Fruit fly (Drosophila melanogaster) whole organism, embryonic: ENCODE data around the gene MTF-1.

Experiments
- Abd-B ChIP-seq: fragments of 200-800 bp; sonication (Bioruptor generic); optimal IDR thresholded peaks from 2 replicates; lab custom pipeline; 2018; ENCODE audit warnings: missing biosample characterization, mild to moderate bottlenecking, missing genetic modification characterization, moderate library complexity
- B-H2 ChIP-seq: fragments of 200-800 bp; sonication (Bioruptor generic); optimal IDR thresholded peaks from 2 replicates; lab custom pipeline; 2018; ENCODE audit warnings: missing biosample characterization, mild to moderate bottlenecking, missing genetic modification characterization
- CG10274 ChIP-seq: fragments of 200-800 bp; sonication (Bioruptor generic); optimal IDR thresholded peaks from 3 replicates; lab custom pipeline; 2017; ENCODE audit warnings: missing biosample characterization, mild to moderate bottlenecking, missing genetic modification characterization
- CG11093 ChIP-seq: fragments of 200-800 bp; sonication (Bioruptor generic); IDR thresholded peaks from 3 replicates; pipeline ENCODE4 v1.3.6; 2022; ENCODE audit warnings: missing biosample characterization, missing genetic modification characterization
- CG12659 ChIP-seq: fragments of 200-800 bp; sonication (Bioruptor generic); optimal IDR thresholded peaks from 3 replicates; lab custom pipeline; 2017; ENCODE audit warnings: mild to moderate bottlenecking, missing biosample characterization, missing genetic modification reagents, missing genetic modification characterization
- CG1647 ChIP-seq: fragments of 200-800 bp; sonication (Bioruptor generic); optimal IDR thresholded peaks from 3 replicates; lab custom pipeline; 2016; ENCODE audit warnings: missing biosample characterization, missing genetic modification characterization
- CG17359 ChIP-seq: fragments of 200-800 bp; sonication (Bioruptor generic); optimal IDR thresholded peaks from 3 replicates; lab custom pipeline; 2018; ENCODE audit warnings: missing biosample characterization, mild to moderate bottlenecking, missing genetic modification characterization, moderate library complexity
- CG30020 ChIP-seq: fragments of 200-800 bp; optimal IDR thresholded peaks from 2 replicates; lab custom pipeline; 2019; ENCODE audit warnings: missing biosample characterization, mild to moderate bottlenecking, missing genetic modification characterization, moderate library complexity
- CG32532 ChIP-seq: fragments of 200-800 bp; sonication (Bioruptor generic); IDR thresholded peaks from 2 replicates; pipeline ENCODE4 v1.3.6; 2022; ENCODE audit warnings: missing biosample characterization, missing genetic modification characterization
- CG4282 ChIP-seq: fragments of 200-800 bp; sonication (Bioruptor generic); optimal IDR thresholded peaks from 2 replicates; lab custom pipeline; 2016; ENCODE audit warnings: missing biosample characterization, missing genetic modification characterization
- CG4360 ChIP-seq: fragments of 200-800 bp; sonication (Bioruptor generic); IDR thresholded peaks from 2 replicates; pipeline ENCODE4 v1.3.6; 2022; ENCODE audit warnings: missing biosample characterization, missing genetic modification characterization
- CG43689 ChIP-seq: fragments of 200-800 bp; sonication (Bioruptor generic); IDR thresholded peaks from 2 replicates; pipeline ENCODE4 v1.3.6; 2022; ENCODE audit warnings: missing biosample characterization, missing genetic modification characterization
- CG4707 ChIP-seq: fragments of 200-800 bp; sonication (Bioruptor generic); optimal IDR thresholded peaks from 2 replicates; lab custom pipeline; 2018; ENCODE audit warnings: missing biosample characterization, mild to moderate bottlenecking, missing genetic modification characterization, moderate library complexity
- CG5180 ChIP-seq: fragments of 200-800 bp; sonication (Bioruptor generic); optimal IDR thresholded peaks from 3 replicates; lab custom pipeline; 2017; ENCODE audit warnings: missing biosample characterization, missing genetic modification characterization, mild to moderate bottlenecking, moderate library complexity, missing genetic modification reagents
- CG7556 ChIP-seq: fragments of 200-800 bp; sonication (Bioruptor generic); optimal IDR thresholded peaks from 2 replicates; lab custom pipeline; 2017; ENCODE audit warnings: missing biosample characterization, mild to moderate bottlenecking, missing genetic modification characterization
- CG8290 ChIP-seq, 3 experiments: fragments of 200-800 bp; sonication (Bioruptor generic); optimal IDR thresholded peaks; 2 replicates each; lab custom pipeline; 2016 to 2019; ENCODE audit warnings: missing biosample characterization in 3 of 3, missing genetic modification characterization in 3 of 3, mild to moderate bottlenecking in 2 of 3, moderate library complexity in 1 of 3
- CG8359 ChIP-seq: fragments of 200-800 bp; sonication (Bioruptor generic); optimal IDR thresholded peaks from 2 replicates; lab custom pipeline; 2017; ENCODE audit warnings: missing biosample characterization, mild to moderate bottlenecking, missing genetic modification characterization, borderline replicate concordance
- CkIIα-i1 ChIP-seq: fragments of 200-800 bp; sonication (Bioruptor generic); IDR thresholded peaks from 2 replicates; pipeline ENCODE4 v1.3.6; 2022; ENCODE audit warnings: missing biosample characterization, missing genetic modification characterization
- D19A ChIP-seq: fragments of 200-800 bp; optimal IDR thresholded peaks from 3 replicates; lab custom pipeline; 2019; ENCODE audit warnings: missing biosample characterization, mild to moderate bottlenecking, missing genetic modification characterization, moderate library complexity
- Deaf1 ChIP-seq: fragments of 200-800 bp; optimal IDR thresholded peaks from 3 replicates; lab custom pipeline; 2019; ENCODE audit warnings: missing biosample characterization, mild to moderate bottlenecking, missing genetic modification characterization, moderate library complexity
- Doc2 ChIP-seq: fragments of 200-800 bp; sonication (Bioruptor generic); IDR thresholded peaks from 2 replicates; pipeline ENCODE4 v1.3.6; 2022; ENCODE audit warnings: missing biosample characterization, missing genetic modification characterization
- Drgx ChIP-seq: fragments of 200-800 bp; sonication (Bioruptor generic); IDR thresholded peaks from 2 replicates; pipeline ENCODE4 v1.3.6; 2022; ENCODE audit warnings: missing biosample characterization, missing genetic modification characterization
- Elba2 ChIP-seq: fragments of 200-800 bp; sonication (Bioruptor generic); optimal IDR thresholded peaks from 3 replicates; lab custom pipeline; 2016; ENCODE audit warnings: missing biosample characterization, missing genetic modification characterization
- HLH54F ChIP-seq: fragments of 200-800 bp; sonication (Bioruptor generic); optimal IDR thresholded peaks from 3 replicates; lab custom pipeline; 2016; ENCODE audit warnings: missing biosample characterization, missing genetic modification characterization
- Med ChIP-seq: fragments of 200-800 bp; sonication (Bioruptor generic); peaks from one replicate; lab custom pipeline; 2016; ENCODE audit warnings: missing biosample characterization, missing genetic modification characterization, mild to moderate bottlenecking, inconsistent platforms, moderate library complexity
- Meics ChIP-seq: fragments of 200-800 bp; sonication (Bioruptor generic); optimal IDR thresholded peaks from 2 replicates; lab custom pipeline; 2017; ENCODE audit warnings: missing biosample characterization, mild to moderate bottlenecking, missing genetic modification characterization
- NFAT ChIP-seq: fragments of 200-800 bp; sonication (Bioruptor generic); IDR thresholded peaks from 2 replicates; pipeline ENCODE4 v1.3.6; 2022; ENCODE audit warnings: missing biosample characterization, missing genetic modification characterization
- Stat92E ChIP-seq, 3 experiments: fragments of >200 bp in 2 of 3; fragments of 200-800 bp in 1 of 3; sonication (Bioruptor generic) in 1 of 3; optimal IDR thresholded peaks; 2 replicates each; lab custom pipeline; 2017 to 2019; ENCODE audit warnings: missing biosample characterization in 3 of 3, missing genetic modification characterization in 3 of 3, mild to moderate bottlenecking in 1 of 3, moderate library complexity in 1 of 3
- Usf ChIP-seq: fragments of 200-800 bp; sonication (Bioruptor generic); optimal IDR thresholded peaks from 2 replicates; lab custom pipeline; 2017; ENCODE audit warnings: missing genotype, missing biosample characterization, missing genetic modification characterization
- Xbp1 ChIP-seq: fragments of 200-800 bp; sonication (Bioruptor generic); optimal IDR thresholded peaks from 3 replicates; lab custom pipeline; 2016; ENCODE audit warnings: missing biosample characterization, mild to moderate bottlenecking, missing genetic modification characterization
- YL-1 ChIP-seq: fragments of 200-800 bp; sonication (Bioruptor generic); optimal IDR thresholded peaks from 3 replicates; lab custom pipeline; 2017; ENCODE audit warnings: missing biosample characterization, mild to moderate bottlenecking, missing genetic modification characterization
- amos ChIP-seq: fragments of 200-800 bp; sonication (Bioruptor generic); IDR thresholded peaks from 2 replicates; pipeline ENCODE4 v1.3.6; 2022; ENCODE audit warnings: missing biosample characterization, missing genetic modification characterization; ENCODE audit not compliant: partially characterized antibody
- aop ChIP-seq: fragments of 200-800 bp; sonication (Bioruptor generic); IDR thresholded peaks from 2 replicates; pipeline ENCODE4 v1.3.6; 2022; ENCODE audit warnings: missing biosample characterization, missing genetic modification characterization
- ase ChIP-seq: fragments of 200-800 bp; sonication (Bioruptor generic); IDR thresholded peaks from 3 replicates; pipeline ENCODE4 v1.3.6; 2022; ENCODE audit warnings: missing biosample characterization, missing genetic modification characterization
- bbx ChIP-seq: fragments of 200-800 bp; sonication (Bioruptor generic); IDR thresholded peaks from 2 replicates; pipeline ENCODE4 v1.3.6; 2022; ENCODE audit warnings: missing biosample characterization, missing genetic modification characterization; ENCODE audit not compliant: partially characterized antibody
- bowl ChIP-seq: fragments of 200-800 bp; sonication (Bioruptor generic); IDR thresholded peaks from 2 replicates; pipeline ENCODE4 v1.3.6; 2022; ENCODE audit warnings: missing biosample characterization, missing genetic modification characterization
- br ChIP-seq: fragments of >200 bp; optimal IDR thresholded peaks from 2 replicates; lab custom pipeline; 2017
- cwo ChIP-seq: fragments of 200-800 bp; sonication (Bioruptor generic); optimal IDR thresholded peaks from 3 replicates; lab custom pipeline; 2017; ENCODE audit warnings: missing biosample characterization, missing genetic modification characterization, mild to moderate bottlenecking, moderate library complexity, missing genetic modification reagents
- ewg ChIP-seq: fragments of 200-800 bp; sonication (Bioruptor generic); optimal IDR thresholded peaks from 3 replicates; lab custom pipeline; 2017; ENCODE audit warnings: mild to moderate bottlenecking, missing biosample characterization, missing genetic modification reagents, missing genetic modification characterization
- ken ChIP-seq: fragments of 200-800 bp; sonication (Bioruptor generic); IDR thresholded peaks from 3 replicates; pipeline ENCODE4 v1.3.6; 2022; ENCODE audit warnings: missing biosample characterization, missing genetic modification characterization
- lab ChIP-seq: fragments of 200-800 bp; sonication (Bioruptor generic); optimal IDR thresholded peaks from 3 replicates; lab custom pipeline; 2017; ENCODE audit warnings: missing biosample characterization, missing genetic modification characterization, mild to moderate bottlenecking, moderate library complexity, missing genetic modification reagents
- mam ChIP-seq: fragments of 200-800 bp; sonication (Bioruptor generic); optimal IDR thresholded peaks from 3 replicates; lab custom pipeline; 2016; ENCODE audit warnings: missing biosample characterization, missing genetic modification characterization
- nerfin-2 ChIP-seq: fragments of 200-800 bp; sonication (Bioruptor generic); IDR thresholded peaks from 2 replicates; pipeline ENCODE4 v1.3.6; 2022; ENCODE audit warnings: missing biosample characterization, missing genetic modification characterization; ENCODE audit not compliant: partially characterized antibody
- psq ChIP-seq: fragments of 200-800 bp; sonication (Bioruptor generic); optimal IDR thresholded peaks from 2 replicates; lab custom pipeline; 2017; ENCODE audit warnings: missing biosample characterization, missing genetic modification characterization
- scrt ChIP-seq: fragments of 200-800 bp; sonication (Bioruptor generic); optimal IDR thresholded peaks from 2 replicates; lab custom pipeline; 2018; ENCODE audit warnings: missing biosample characterization, mild to moderate bottlenecking, missing genetic modification characterization, moderate library complexity
- sens ChIP-seq: fragments of 200-800 bp; sonication (Bioruptor generic); peaks from one replicate; lab custom pipeline; 2016; ENCODE audit warnings: missing biosample characterization, missing genetic modification characterization
- so ChIP-seq: fragments of 200-800 bp; sonication (Bioruptor generic); IDR thresholded peaks from 3 replicates; pipeline ENCODE4 v1.3.6; 2022; ENCODE audit warnings: missing biosample characterization, missing genetic modification characterization
- ssp ChIP-seq: fragments of 200-800 bp; sonication (Bioruptor generic); IDR thresholded peaks from 2 replicates; pipeline ENCODE4 v1.3.6; 2022; ENCODE audit warnings: missing biosample characterization, missing genetic modification characterization
- trem ChIP-seq: fragments of 200-800 bp; optimal IDR thresholded peaks from 3 replicates; lab custom pipeline; 2019; ENCODE audit warnings: missing biosample characterization, mild to moderate bottlenecking, missing genetic modification characterization, moderate library complexity

MTF-1 gene

DNA sequence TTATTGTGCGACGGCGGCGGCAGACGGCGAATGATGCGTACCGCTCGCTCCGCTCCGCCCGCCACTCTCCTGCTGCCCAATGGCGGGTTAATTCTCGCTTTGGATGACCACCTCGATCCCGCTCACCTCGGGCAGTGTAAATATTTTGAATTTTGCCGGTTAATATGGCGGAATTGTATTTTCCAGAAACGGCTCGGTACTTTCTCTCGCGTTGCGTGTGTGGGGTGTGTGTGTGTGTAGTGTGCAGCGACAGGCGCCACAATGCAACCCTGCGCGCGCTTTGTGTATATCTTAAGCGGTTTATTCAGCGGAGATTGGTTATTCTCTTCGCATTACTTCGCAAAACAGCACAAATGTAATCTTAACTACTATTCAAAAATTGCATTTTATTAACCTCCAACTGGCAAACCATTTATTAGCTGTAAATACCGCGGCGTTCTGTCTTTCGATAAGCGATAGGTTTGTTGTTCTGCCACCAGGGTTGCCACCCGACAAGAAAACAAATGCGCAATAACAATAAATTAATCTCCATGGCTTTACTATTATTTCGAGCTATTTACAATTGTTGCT is 25.8 kb downstream of the MTF-1 start, which contains the start of the genes phol and CG3552 (continued):
- TF ChIP-seq CG5180 (GFP tag; lab: Kevin White, UChicago) (no peak), nerfin-2 (GFP tag; lab: Robert Waterston, UW) (no peak), Abd-B (GFP tag; lab: Kevin White, UChicago) (peak; percentile 18), B-H2 (GFP tag; lab: Kevin White, UChicago) (peak; percentile 28), NFAT (no peak), aop (GFP tag; lab: Robert Waterston, UW) (no peak), CG32532 (GFP tag; lab: Robert Waterston, UW) (no peak), Xbp1 (GFP tag; lab: Kevin White, UChicago) (no peak), D19A (no peak), bowl (no peak), CG8359 (GFP tag; lab: Kevin White, UChicago) (no peak), Deaf1 (tag; lab: Kevin White, UChicago) (no peak), Stat92E (GFP tag; optimal IDR thresholded peaks at IDR 0.05; lab: Kevin White, UChicago) (no peak), ken (GFP tag; lab: Robert Waterston, UW) (no peak)

- no peak for TF ChIP-seq cwo (GFP tag; lab: Kevin White, UChicago)
- no peak for TF ChIP-seq HLH54F
- no peak for TF ChIP-seq ase (GFP tag; lab: Robert Waterston, UW)
- no peak for TF ChIP-seq mam
- TF ChIP-seq YL-1 = peak; percentile 35
- TF ChIP-seq CkIIα-i1 (GFP tag; lab: Robert Waterston, UW) = no peak
- TF ChIP-seq CG17359 (tag; lab: Kevin White, UChicago) = no peak
- peak; percentile 1 for TF ChIP-seq Med
- TF ChIP-seq CG4360 (GFP tag; lab: Robert Waterston, UW) = peak; percentile 42; the same call in 1 of the 2 replicates
- TF ChIP-seq bowl = no peak
- TF ChIP-seq sens (GFP tag; lab: Kevin White, UChicago) = peak; percentile 31
- TF ChIP-seq psq (GFP tag; lab: Kevin White, UChicago) = no peak
- no peak for TF ChIP-seq CG11093 (GFP tag; lab: Robert Waterston, UW)
- TF ChIP-seq lab (GFP tag; lab: Kevin White, UChicago) = no peak
- TF ChIP-seq trem (tag; lab: Kevin White, UChicago) = no peak
- no peak for TF ChIP-seq CG7556
- TF ChIP-seq NFAT = no peak
- TF ChIP-seq CG4707 = no peak
- peak; percentile 8 for TF ChIP-seq Meics
- peak; percentile 15 for TF ChIP-seq Elba2 (GFP tag; lab: Kevin White, UChicago)
- no peak for TF ChIP-seq CG12659 (GFP tag; lab: Kevin White, UChicago)
- TF ChIP-seq ssp (GFP tag; lab: Robert Waterston, UW) = no peak
- TF ChIP-seq scrt = peak; percentile 95
- TF ChIP-seq ewg (GFP tag; lab: Kevin White, UChicago) = peak; percentile 6
- TF ChIP-seq, all 482 proteins: peak for 8
Measured at dm6 chr3L:9456389-9456788, 26.3 kb downstream of the MTF-1 start.

DNA sequence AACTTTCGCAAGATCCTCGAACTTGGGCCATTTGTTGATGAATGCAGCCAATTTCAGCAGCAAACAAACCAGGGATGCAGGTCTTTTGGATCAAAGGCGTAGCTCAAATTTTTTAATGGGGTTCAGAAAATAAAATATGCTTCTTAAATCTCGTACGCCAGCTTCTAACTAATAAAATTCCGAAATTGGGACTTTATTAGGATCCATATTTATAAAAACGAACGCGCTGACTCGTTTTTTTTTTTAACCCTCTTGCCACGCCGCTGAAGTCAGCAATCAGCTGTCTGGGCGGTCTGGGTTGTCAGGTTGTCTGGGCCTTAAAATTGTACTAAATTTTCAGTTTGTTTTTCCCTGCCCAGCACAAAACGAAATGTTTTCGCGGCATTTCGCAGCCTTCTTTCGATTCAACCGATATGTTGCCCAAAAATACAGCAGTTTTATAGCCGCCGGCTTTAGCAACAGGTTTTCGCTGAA is 27.5 kb downstream of the MTF-1 start, which contains the start of gene CG3437:
CG3437 (minus strand) TSS at position 51 of the 474 bp plus-strand sequence.
- no peak for TF ChIP-seq br
- TF ChIP-seq CG30020 (tag; lab: Kevin White, UChicago) = peak; percentile 81
- TF ChIP-seq amos = peak; percentile 44; the same call in 1 of the 2 replicates
- 0 out of 2 replicates have a peak, but pooled peaks have one; percentile 44 for TF ChIP-seq bbx (GFP tag; lab: Robert Waterston, UW)
- peak; percentile 97 for TF ChIP-seq CG8290 (GFP tag; optimal IDR thresholded peaks at IDR 0.05; lab: Kevin White, UChicago)
- TF ChIP-seq CG8290 (tag; optimal IDR thresholded peaks at IDR 0.05; lab: Kevin White, UChicago) = peak; percentile 96 to 98
- peak; percentile 99 for TF ChIP-seq so
- peak; percentile 98 for TF ChIP-seq CG1647
- peak; percentile 97 for TF ChIP-seq CG43689 (GFP tag; lab: Robert Waterston, UW)
- peak; percentile 98 for TF ChIP-seq Doc2 (GFP tag; lab: Robert Waterston, UW)
- TF ChIP-seq CG10274 = peak; percentile 93
- TF ChIP-seq Usf (GFP tag; lab: Kevin White, UChicago) = peak; percentile 99
- peak; percentile 100 for TF ChIP-seq Drgx
- peak; percentile 97 for TF ChIP-seq CG4282
